Worm (Caenorhabditis elegans) whole organism, L2 larva: ENCODE results near the gene H28G03.2.

Experiments
- C34F6.9 ChIP-seq: fragments of 150-350 bp; optimal IDR thresholded peaks from 2 replicates; lab custom pipeline; 2014; ENCODE audit warnings: missing biosample characterization, missing genetic modification characterization
- R02D3.7 ChIP-seq: fragments of 150-350 bp; optimal IDR thresholded peaks from 2 replicates; lab custom pipeline; 2014; ENCODE audit warnings: missing biosample characterization, missing genetic modification characterization
- ZK546.5 ChIP-seq: sonication (generic microtip); optimal IDR thresholded peaks from 2 replicates; lab custom pipeline; 2017; ENCODE audit warnings: missing biosample characterization, missing genetic modification characterization
- alr-1 ChIP-seq: fragments of 150-350 bp; optimal IDR thresholded peaks from 2 replicates; lab custom pipeline; 2014; ENCODE audit warnings: missing biosample characterization, missing genetic modification characterization
- aly-2 ChIP-seq: fragments of 150-350 bp; optimal IDR thresholded peaks from 2 replicates; lab custom pipeline; 2014; ENCODE audit warnings: missing biosample characterization, missing genetic modification characterization
- ama-1 ChIP-seq: fragments of 150-350 bp; optimal IDR thresholded peaks from 2 replicates; lab custom pipeline; 2018; ENCODE audit warnings: inconsistent platforms
- blmp-1 ChIP-seq: sonication (generic microtip); optimal IDR thresholded peaks from 2 replicates; lab custom pipeline; 2017; ENCODE audit warnings: missing genetic modification characterization, mild to moderate bottlenecking, missing compliant biosample characterization, antibody characterized with exemption, moderate library complexity; ENCODE audit not compliant: insufficient read depth
- ceh-16 ChIP-seq: fragments of 150-350 bp; optimal IDR thresholded peaks from 2 replicates; lab custom pipeline; 2014; ENCODE audit warnings: missing biosample characterization, missing genetic modification characterization
- crh-2 ChIP-seq: sonication (generic microtip); optimal IDR thresholded peaks from 2 replicates; lab custom pipeline; 2017; ENCODE audit warnings: missing biosample characterization, missing genetic modification characterization
- dmd-4 ChIP-seq: sonication (generic microtip); optimal IDR thresholded peaks from 2 replicates; lab custom pipeline; 2017; ENCODE audit warnings: missing biosample characterization, missing genetic modification characterization
- egl-27 ChIP-seq: sonication (generic microtip); optimal IDR thresholded peaks from 3 replicates; lab custom pipeline; 2017; ENCODE audit warnings: missing biosample characterization, missing genetic modification reagents, missing genetic modification characterization
- elt-1 ChIP-seq: fragments of 150-350 bp; optimal IDR thresholded peaks from 2 replicates; lab custom pipeline; 2014; ENCODE audit warnings: missing biosample characterization, missing genetic modification characterization
- elt-3 ChIP-seq: sonication (generic microtip); optimal IDR thresholded peaks from 2 replicates; lab custom pipeline; 2017; ENCODE audit warnings: missing biosample characterization, missing genetic modification characterization
- lin-13 ChIP-seq: fragments of 150-350 bp; optimal IDR thresholded peaks from 2 replicates; lab custom pipeline; 2014; ENCODE audit warnings: missing biosample characterization, missing genetic modification reagents, missing genetic modification characterization
- lin-39 ChIP-seq: fragments of 150-350 bp; optimal IDR thresholded peaks from 2 replicates; lab custom pipeline; 2014; ENCODE audit warnings: missing biosample characterization, missing genetic modification reagents, missing genetic modification characterization
- lsy-2 ChIP-seq, 2 experiments: fragments of 150-350 bp in 1 of 2; sonication (generic microtip) in 1 of 2; optimal IDR thresholded peaks; 2 replicates each; lab custom pipeline; 2014 to 2017; ENCODE audit warnings: missing biosample characterization in 2 of 2, missing genetic modification characterization in 2 of 2
- mab-5 ChIP-seq: fragments of 150-350 bp; optimal IDR thresholded peaks from 2 replicates; lab custom pipeline; 2014; ENCODE audit warnings: missing biosample characterization, missing genetic modification characterization
- nhr-11 ChIP-seq: fragments of 150-350 bp; optimal IDR thresholded peaks from 2 replicates; lab custom pipeline; 2014; ENCODE audit warnings: missing biosample characterization, missing genetic modification characterization
- nhr-12 ChIP-seq: fragments of 150-350 bp; optimal IDR thresholded peaks from 2 replicates; lab custom pipeline; 2014; ENCODE audit warnings: missing biosample characterization, missing genetic modification characterization
- nhr-129 ChIP-seq: fragments of 150-350 bp; optimal IDR thresholded peaks from 2 replicates; lab custom pipeline; 2014; ENCODE audit warnings: missing biosample characterization, missing genetic modification characterization
- nhr-21 ChIP-seq: fragments of 150-350 bp; optimal IDR thresholded peaks from 2 replicates; lab custom pipeline; 2014; ENCODE audit warnings: missing biosample characterization, missing genetic modification characterization
- nhr-23 ChIP-seq: fragments of 150-350 bp; optimal IDR thresholded peaks from 2 replicates; lab custom pipeline; 2014; ENCODE audit warnings: missing biosample characterization, missing genetic modification reagents, missing genetic modification characterization
- nhr-237 ChIP-seq: fragments of 150-350 bp; optimal IDR thresholded peaks from 2 replicates; lab custom pipeline; 2014; ENCODE audit warnings: missing biosample characterization, missing genetic modification characterization
- nhr-25 ChIP-seq: fragments of 150-350 bp; sonication (generic microtip); optimal IDR thresholded peaks from 3 replicates; lab custom pipeline; 2014; ENCODE audit warnings: missing biosample characterization, missing genetic modification characterization
- nhr-6 ChIP-seq: fragments of 150-350 bp; optimal IDR thresholded peaks from 2 replicates; lab custom pipeline; 2014; ENCODE audit warnings: missing biosample characterization, missing genetic modification characterization
- nhr-77 ChIP-seq: fragments of 150-350 bp; optimal IDR thresholded peaks from 2 replicates; lab custom pipeline; 2014; ENCODE audit warnings: missing biosample characterization, missing genetic modification characterization
- peb-1 ChIP-seq: fragments of 150-350 bp; optimal IDR thresholded peaks from 2 replicates; lab custom pipeline; 2014; ENCODE audit warnings: missing biosample characterization, missing genetic modification characterization
- sem-4 ChIP-seq: fragments of 150-350 bp; optimal IDR thresholded peaks from 2 replicates; lab custom pipeline; 2014; ENCODE audit warnings: missing biosample characterization, missing genetic modification reagents, missing genetic modification characterization
- skn-1 ChIP-seq: sonication (generic microtip); optimal IDR thresholded peaks from 2 replicates; lab custom pipeline; 2017; ENCODE audit warnings: missing biosample characterization, missing genetic modification characterization
- sma-3 ChIP-seq: sonication (generic microtip); optimal IDR thresholded peaks from 2 replicates; lab custom pipeline; 2016; ENCODE audit warnings: missing genetic modification reagents, missing genetic modification characterization, missing compliant biosample characterization
- sma-9 ChIP-seq, 2 experiments: fragments of 150-350 bp in 1 of 2; sonication (generic microtip) in 1 of 2; optimal IDR thresholded peaks; 2 replicates each; lab custom pipeline; 2014 to 2016; ENCODE audit warnings: missing genetic modification characterization in 2 of 2, mild to moderate bottlenecking in 1 of 2, missing biosample characterization in 1 of 2, missing compliant biosample characterization in 1 of 2, missing genetic modification reagents in 1 of 2, moderate library complexity in 1 of 2
- snpc-4 ChIP-seq: fragments of 150-350 bp; optimal IDR thresholded peaks from 2 replicates; lab custom pipeline; 2014; ENCODE audit warnings: missing biosample characterization, missing genetic modification characterization
- unc-55 ChIP-seq: fragments of 150-350 bp; sonication (generic microtip); optimal IDR thresholded peaks from 3 replicates; lab custom pipeline; 2014; ENCODE audit warnings: missing biosample characterization, missing genetic modification reagents, missing genetic modification characterization
- unc-62 ChIP-seq: fragments of 150-350 bp; optimal IDR thresholded peaks from 2 replicates; lab custom pipeline; 2014; ENCODE audit warnings: missing biosample characterization, missing genetic modification reagents, missing genetic modification characterization
- zag-1 ChIP-seq: fragments of 150-350 bp; optimal IDR thresholded peaks from 2 replicates; lab custom pipeline; 2014; ENCODE audit warnings: missing biosample characterization, missing genetic modification characterization
- ztf-1 ChIP-seq: fragments of 200-800 bp; sonication (Bioruptor generic); conservative IDR thresholded peaks from 2 replicates; pipeline ENCODE4 v1.3.6; 2022; ENCODE audit warnings: missing genetic modification characterization, missing compliant biosample characterization
- ztf-11 ChIP-seq: sonication (generic microtip); optimal IDR thresholded peaks from 2 replicates; lab custom pipeline; 2017; ENCODE audit warnings: missing biosample characterization, missing genetic modification characterization

H28G03.2 gene

ce11 chrX:5165037-5165436 is 40.5 kb upstream of the H28G03.2 start, which contains the start of gene mans-3 (continued):
- TF ChIP-seq sma-3 (GFP tag; lab: Kevin White, UChicago), result peak; percentile 86
- TF ChIP-seq mab-5 (tag; lab: Kevin White, UChicago), result peak; percentile 80
- TF ChIP-seq elt-1 (tag; lab: Kevin White, UChicago), result no peak
- TF ChIP-seq blmp-1 (tag; lab: Kevin White, UChicago), result peak; percentile 43
- TF ChIP-seq sem-4, result peak; percentile 89
- TF ChIP-seq nhr-12 (tag; lab: Kevin White, UChicago), result no peak
- TF ChIP-seq nhr-77 (tag; lab: Kevin White, UChicago), result peak; percentile 48
- TF ChIP-seq alr-1 (tag; lab: Kevin White, UChicago), result no peak
- TF ChIP-seq nhr-129 (tag; lab: Kevin White, UChicago), result peak; percentile 93
- peak; percentile 59 for TF ChIP-seq ceh-16 (tag; lab: Kevin White, UChicago)
- TF ChIP-seq snpc-4 (tag; lab: Kevin White, UChicago), result peak; percentile 68
- TF ChIP-seq lin-13 (GFP tag; lab: Kevin White, UChicago), result peak; percentile 87

DNA sequence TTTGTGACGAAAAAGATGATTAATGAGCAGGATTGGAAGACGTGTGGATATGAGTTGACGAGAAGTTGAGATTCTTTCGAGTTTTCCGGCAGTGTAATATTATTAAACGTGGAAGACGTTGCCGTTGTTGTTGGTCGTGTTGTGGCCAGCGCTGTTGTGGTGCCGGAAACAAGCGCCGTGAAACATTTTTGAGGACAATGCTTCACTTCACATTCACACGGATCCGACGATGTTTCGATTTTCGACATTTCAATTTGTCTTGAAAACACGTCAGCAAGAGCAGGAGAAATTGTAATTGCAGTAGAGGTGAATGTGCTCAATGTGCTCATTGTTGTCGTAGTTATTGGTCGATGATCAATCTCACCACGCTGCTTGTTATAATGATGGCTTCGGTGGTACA is 36.8 kb upstream of the H28G03.2 start:
- TF ChIP-seq dmd-4 (tag; lab: Kevin White, UChicago), result no peak
- TF ChIP-seq unc-62 (GFP tag; lab: Kevin White, UChicago), result no peak
- no peak for TF ChIP-seq nhr-6
- TF ChIP-seq sem-4, result no peak
- TF ChIP-seq mab-5 (tag; lab: Kevin White, UChicago), result no peak
- TF ChIP-seq aly-2 (tag; lab: Kevin White, UChicago), result no peak
- no peak for TF ChIP-seq crh-2
- no peak for TF ChIP-seq R02D3.7
- no peak for TF ChIP-seq elt-3 (tag; lab: Kevin White, UChicago)

- TF ChIP-seq nhr-237 (tag; lab: Kevin White, UChicago) (no peak), ama-1 (no peak), peb-1 (no peak)
Measured at ce11 chrX:5171085-5171484, 34.5 kb upstream of the H28G03.2 start, which contains the start of gene T03G11.10. T03G11.10 (minus strand) TSS chrX:5171185.

ce11 chrX:5174256-5174655 is 31.3 kb upstream of the H28G03.2 start, which contains the start of gene zchc-1A:
zchc-1A (plus strand) TSS chrX:5174369.
- TF ChIP-seq nhr-11 (tag; lab: Kevin White, UChicago) (no peak), ZK546.5 (no peak), alr-1 (tag; lab: Kevin White, UChicago) (no peak)
- TF ChIP-seq, all 48 proteins: peak for 0

DNA sequence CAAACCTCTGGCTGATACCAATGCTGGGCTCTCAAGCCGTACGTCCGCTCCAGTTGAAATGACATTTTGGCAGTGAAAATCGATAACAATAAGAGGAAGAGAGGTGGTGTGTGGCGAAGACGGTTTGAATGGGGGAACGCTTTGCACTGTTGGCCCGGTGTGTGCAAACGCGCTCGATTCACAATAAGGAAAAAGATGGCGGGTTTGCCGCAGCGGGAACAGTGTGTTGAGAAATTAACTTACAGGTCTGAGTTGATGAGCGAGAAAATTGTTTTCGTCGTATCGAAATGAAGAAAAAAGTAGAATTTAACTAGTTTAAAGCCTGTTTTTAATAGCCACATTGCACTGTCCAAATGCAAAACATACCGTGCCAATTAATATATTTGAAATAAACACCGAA is 26.5 kb upstream of the H28G03.2 start, which contains the start of gene metl-9:
Gene metl-9 (minus strand): TSS at position 101 of the 400 bp plus-strand sequence.
- TF ChIP-seq skn-1 (tag; lab: Kevin White, UChicago) (no peak), elt-3 (tag; lab: Kevin White, UChicago) (no peak), unc-55 (GFP tag; lab: Kevin White, UChicago) (no peak), nhr-21 (tag; lab: Kevin White, UChicago) (no peak), nhr-23 (tag; lab: Kevin White, UChicago) (no peak), blmp-1 (tag; lab: Kevin White, UChicago) (no peak), zag-1 (tag; lab: Kevin White, UChicago) (no peak), C34F6.9 (tag; lab: Kevin White, UChicago) (no peak), ceh-16 (tag; lab: Kevin White, UChicago) (no peak), ztf-11 (no peak), sma-3 (GFP tag; lab: Kevin White, UChicago) (no peak)

DNA sequence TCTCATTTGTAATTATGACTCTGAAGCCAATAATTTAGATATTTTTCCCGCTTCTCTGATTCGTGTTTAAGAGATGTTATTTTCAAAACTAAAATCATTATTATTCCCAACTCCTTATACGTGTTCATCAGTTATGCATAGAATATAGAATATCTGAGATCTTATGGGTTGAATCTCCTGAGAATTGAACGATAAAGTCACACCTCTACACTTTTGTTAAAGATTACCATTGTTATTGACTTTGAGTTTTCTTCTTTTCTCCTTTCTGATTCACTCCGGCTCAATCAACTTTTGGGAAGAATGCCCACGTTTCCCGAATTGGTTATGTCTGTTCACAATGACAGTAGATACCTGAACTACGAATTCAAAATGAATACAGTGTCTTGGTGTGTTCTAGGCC is 25.7 kb upstream of the H28G03.2 start, which contains the start of gene sru-48:
Gene sru-48 (plus strand): TSS at position 301 of the 400 bp plus-strand sequence.
- TF ChIP-seq lin-39 (tag; lab: Kevin White, UChicago) (no peak), nhr-129 (tag; lab: Kevin White, UChicago) (no peak), crh-2 (no peak), nhr-25 (no peak), dmd-4 (tag; lab: Kevin White, UChicago) (no peak), unc-62 (GFP tag; lab: Kevin White, UChicago) (no peak), nhr-237 (tag; lab: Kevin White, UChicago) (no peak), nhr-23 (tag; lab: Kevin White, UChicago) (no peak), sem-4 (no peak), ztf-11 (no peak), lsy-2 (tag; optimal IDR thresholded peaks at IDR 0.05; lab: Kevin White, UChicago) (no peak), sma-3 (GFP tag; lab: Kevin White, UChicago) (no peak), egl-27 (tag; lab: Kevin White, UChicago) (no peak), sma-9 (GFP tag; optimal IDR thresholded peaks at IDR 0.05; lab: Kevin White, UChicago) (no peak), sma-9 (tag; optimal IDR thresholded peaks at IDR 0.05; lab: Kevin White, UChicago) (no peak), ztf-1 (GFP tag; lab: Robert Waterston, UW) (no peak)
